Worm (Caenorhabditis elegans): ENCODE data around the gene F07C3.16.

- TF ChIP-seq ztf-23 (GFP tag; IDR thresholded peaks at IDR 0.05) (no peak), klf-2 (GFP tag; conservative IDR thresholded peaks at IDR 0.05) (no peak), flt-1 (GFP tag; IDR thresholded peaks at IDR 0.05) (no peak), ztf-29 (GFP tag; IDR thresholded peaks at IDR 0.05) (no peak)
Observed at ce11 chrV:9271835-9272234, 14.5 kb upstream of the F07C3.16 start.

All from whole organism, midembryonic.